Worm (Caenorhabditis elegans) whole organism, L3 larva: Measurements from ENCODE around the gene daf-14.

Source experiments
- aly-2 ChIP-seq: fragments of 150-350 bp; optimal IDR thresholded peaks from 2 replicates; lab custom pipeline; 2014; ENCODE audit warnings: missing biosample characterization, missing genetic modification characterization
- ama-1 ChIP-seq: fragments of 150-350 bp; optimal IDR thresholded peaks from 2 replicates; lab custom pipeline; 2018
- nhr-11 ChIP-seq: fragments of 150-350 bp; optimal IDR thresholded peaks from 2 replicates; lab custom pipeline; 2014; ENCODE audit warnings: missing biosample characterization, missing genetic modification characterization
- nhr-77 ChIP-seq: fragments of 150-350 bp; optimal IDR thresholded peaks from 2 replicates; lab custom pipeline; 2014; ENCODE audit warnings: missing biosample characterization, missing genetic modification characterization
- unc-62 ChIP-seq: fragments of 150-350 bp; sonication (generic microtip); optimal IDR thresholded peaks from 4 replicates; lab custom pipeline; 2014; ENCODE audit warnings: missing biosample characterization, missing genetic modification reagents, missing genetic modification characterization
- zag-1 ChIP-seq: fragments of 150-350 bp; optimal IDR thresholded peaks from 2 replicates; lab custom pipeline; 2014; ENCODE audit warnings: missing biosample characterization, missing genetic modification characterization
- ztf-4 ChIP-seq: fragments of 150-350 bp; optimal IDR thresholded peaks from 2 replicates; lab custom pipeline; 2014; ENCODE audit warnings: missing biosample characterization, missing genetic modification characterization

- no peak for TF ChIP-seq nhr-77 (tag; lab: Kevin White, UChicago)
- TF ChIP-seq nhr-11 (tag; lab: Kevin White, UChicago) = no peak
- no peak for TF ChIP-seq ama-1 (lab: Kevin White, UChicago)
- no peak for TF ChIP-seq aly-2 (tag; lab: Kevin White, UChicago)
- no peak for TF ChIP-seq zag-1 (tag; lab: Kevin White, UChicago)
- no peak for TF ChIP-seq unc-62 (GFP tag; lab: Kevin White, UChicago)
- TF ChIP-seq ztf-4 = no peak
Observed at ce11 chrIV:10252886-10253639, 2.6 kb downstream of the daf-14 start.
